Worm (Caenorhabditis elegans): ENCODE measurements around the gene acl-2.

The acl-2 gene

DNA sequence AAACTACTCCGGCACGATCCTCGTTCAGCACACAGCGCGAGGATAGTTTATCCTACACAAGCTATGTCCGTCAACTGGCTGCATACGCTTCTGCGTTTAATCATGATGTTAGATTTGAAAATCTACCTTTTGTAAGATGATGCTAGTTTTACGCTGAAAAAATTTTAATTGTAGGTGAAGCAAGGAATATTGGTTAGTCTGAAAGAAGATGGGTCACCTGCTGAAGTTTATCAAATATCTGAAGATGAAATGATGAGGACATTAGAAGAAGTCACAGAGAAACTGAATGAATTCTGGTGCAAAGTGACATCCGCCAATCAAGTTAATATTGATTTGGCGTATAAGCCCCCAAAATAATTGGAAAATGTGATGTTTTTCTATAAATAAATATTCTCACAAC lies 47.4 kb downstream of the acl-2 start:
- TF ChIP-seq unc-62 (GFP tag; optimal IDR thresholded peaks at IDR 0.05) = no peak
- no peak for TF ChIP-seq attf-6 (GFP tag; IDR thresholded peaks at IDR 0.05)
- TF ChIP-seq let-607 (tag; optimal IDR thresholded peaks at IDR 0.05) = no peak
- no peak for TF ChIP-seq mes-4 (tag; optimal IDR thresholded peaks at IDR 0.05)
- TF ChIP-seq Y56A3A.18 (GFP tag; IDR thresholded peaks at IDR 0.05) = peak; percentile 41; the same call in 1 of the 2 replicates
- no peak for TF ChIP-seq lin-40 (tag; optimal IDR thresholded peaks at IDR 0.05)
- TF ChIP-seq lin-35 (GFP tag; optimal IDR thresholded peaks at IDR 0.05) = no peak
- TF ChIP-seq madf-3 (GFP tag; IDR thresholded peaks at IDR 0.05) = no peak
- TF ChIP-seq rcor-1 (GFP tag; IDR thresholded peaks at IDR 0.05) = 0 out of 2 replicates have a peak, but pooled peaks have one; percentile 11
- no peak for TF ChIP-seq lag-1 (GFP tag; IDR thresholded peaks at IDR 0.05)
- no peak for TF ChIP-seq nhr-179 (tag; optimal IDR thresholded peaks at IDR 0.05)
- TF ChIP-seq F22D6.2 (tag; optimal IDR thresholded peaks at IDR 0.05) = no peak
- 0 out of 2 replicates have a peak, but pooled peaks have one; percentile 8 for TF ChIP-seq ekl-4 (GFP tag; IDR thresholded peaks at IDR 0.05)
- TF ChIP-seq dox-1 (GFP tag; IDR thresholded peaks at IDR 0.05) = no peak
- TF ChIP-seq hsf-1 (GFP tag; IDR thresholded peaks at IDR 0.05) = peak; percentile 41; the same call in 1 of the 2 replicates
- no peak for TF ChIP-seq madf-8 (GFP tag; conservative IDR thresholded peaks at IDR 0.05)
- TF ChIP-seq Y53G8AR.9 (GFP tag; conservative IDR thresholded peaks at IDR 0.05) = no peak
- TF ChIP-seq mel-28 (tag; optimal IDR thresholded peaks at IDR 0.05; ENCODE audit: borderline replicate concordance) = no peak
- TF ChIP-seq D2030.7 (GFP tag; IDR thresholded peaks at IDR 0.05) = no peak
- no peak for TF ChIP-seq cebp-1 (GFP tag; IDR thresholded peaks at IDR 0.05)
- TF ChIP-seq cebp-1 (tag; optimal IDR thresholded peaks at IDR 0.05) = peak; percentile 7
- TF ChIP-seq Y95B8A.8 (GFP tag; IDR thresholded peaks at IDR 0.05) = no peak
- TF ChIP-seq Y79H2A.3 (GFP tag; conservative IDR thresholded peaks at IDR 0.05) = 0 out of 2 replicates have a peak, but pooled peaks have one; percentile 25
- no peak for TF ChIP-seq snpc-4 (GFP tag; optimal IDR thresholded peaks at IDR 0.05)
- TF ChIP-seq snpc-4 (tag; optimal IDR thresholded peaks at IDR 0.05) = no peak
- no peak for TF ChIP-seq athp-1 (tag; optimal IDR thresholded peaks at IDR 0.05)
- TF ChIP-seq ama-1 (optimal IDR thresholded peaks at IDR 0.05) = no peak
- TF ChIP-seq ama-1 (GFP tag; optimal IDR thresholded peaks at IDR 0.05) = no peak
- TF ChIP-seq ceh-91 (GFP tag; IDR thresholded peaks at IDR 0.05) = no peak
- 0 out of 2 replicates have a peak, but pooled peaks have one; percentile 19 for TF ChIP-seq B0336.3 (GFP tag; IDR thresholded peaks at IDR 0.05)
- no peak for TF ChIP-seq F57C9.4 (tag; optimal IDR thresholded peaks at IDR 0.05)
- no peak for TF ChIP-seq ztf-6 (GFP tag; IDR thresholded peaks at IDR 0.05)
- no peak for TF ChIP-seq hlh-12 (tag; optimal IDR thresholded peaks at IDR 0.05)
- peak; percentile 46; the same call in 1 of the 2 replicates for TF ChIP-seq nfyb-1 (GFP tag; IDR thresholded peaks at IDR 0.05)
- no peak for TF ChIP-seq F39B2.1 (GFP tag; IDR thresholded peaks at IDR 0.05)
- TF ChIP-seq attf-5 (GFP tag; optimal IDR thresholded peaks at IDR 0.05) = no peak

DNA sequence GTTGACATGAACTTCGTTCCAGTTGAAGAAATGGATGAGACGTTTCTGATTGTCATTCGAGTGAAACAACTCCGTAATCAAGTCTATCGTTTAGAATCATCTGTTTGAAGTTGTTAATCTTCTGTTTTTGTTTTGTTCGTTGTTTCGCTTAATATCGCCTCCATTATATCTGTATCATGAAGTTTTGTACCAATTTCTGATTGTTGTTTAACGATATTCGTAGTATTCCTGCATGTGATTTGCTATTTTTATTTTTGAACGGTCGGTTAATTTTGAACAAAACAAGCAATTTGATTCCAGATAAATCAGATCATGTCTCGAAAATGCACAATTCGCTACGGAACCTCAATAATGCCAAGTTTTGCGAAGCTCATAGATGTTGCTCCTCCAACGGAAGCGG lies 48.3 kb downstream of the acl-2 start, which contains the start of gene C27H6.9:
C27H6.9 (plus strand) TSS at position 301 of the 400 bp plus-strand sequence.
- TF ChIP-seq hsf-1 (GFP tag; IDR thresholded peaks at IDR 0.05) = peak; percentile 27; the same call in 1 of the 2 replicates
- TF ChIP-seq madf-6 (GFP tag; IDR thresholded peaks at IDR 0.05) = peak; percentile 14; the same call in 1 of the 2 replicates
- no peak for TF ChIP-seq Y67H2A.10 (GFP tag; conservative IDR thresholded peaks at IDR 0.05)
